Fruit fly (Drosophila melanogaster) whole organism, embryonic: ENCODE data around the gene CG12147.

ENCODE experiments used
- Abd-B ChIP-seq: fragments of 200-800 bp; sonication (Bioruptor generic); optimal IDR thresholded peaks from 2 replicates; lab custom pipeline; 2018; ENCODE audit warnings: missing biosample characterization, mild to moderate bottlenecking, missing genetic modification characterization, moderate library complexity
- CG11085 ChIP-seq: fragments of 200-800 bp; sonication (Bioruptor generic); IDR thresholded peaks from 2 replicates; pipeline ENCODE4 v1.3.6; 2022; ENCODE audit warnings: missing biosample characterization, missing genetic modification characterization
- CG12299 ChIP-seq: fragments of 200-800 bp; sonication (Bioruptor generic); optimal IDR thresholded peaks from 2 replicates; lab custom pipeline; 2018; ENCODE audit warnings: missing biosample characterization, mild to moderate bottlenecking, missing genetic modification characterization
- CG15479 ChIP-seq: fragments of 200-800 bp; sonication (Bioruptor generic); optimal IDR thresholded peaks from 3 replicates; lab custom pipeline; 2019; ENCODE audit warnings: missing biosample characterization, mild to moderate bottlenecking, missing genetic modification characterization, moderate library complexity
- CG16779 ChIP-seq: fragments of 200-800 bp; sonication (Bioruptor generic); IDR thresholded peaks from 2 replicates; pipeline ENCODE4 v1.3.6; 2022; ENCODE audit warnings: missing biosample characterization, missing genetic modification characterization
- CG18262 ChIP-seq: fragments of 200-800 bp; optimal IDR thresholded peaks from 3 replicates; lab custom pipeline; 2019; ENCODE audit warnings: missing biosample characterization, mild to moderate bottlenecking, missing genetic modification characterization, moderate library complexity
- CG18764 ChIP-seq: fragments of 200-800 bp; sonication (Bioruptor generic); optimal IDR thresholded peaks from 3 replicates; lab custom pipeline; 2016; ENCODE audit warnings: missing biosample characterization, missing genetic modification characterization
- CG30431 ChIP-seq: fragments of 200-800 bp; sonication (Bioruptor generic); optimal IDR thresholded peaks from 2 replicates; lab custom pipeline; 2017; ENCODE audit warnings: missing biosample characterization, missing genetic modification characterization
- CG33213 ChIP-seq: fragments of 200-800 bp; sonication (Bioruptor generic); optimal IDR thresholded peaks from 3 replicates; lab custom pipeline; 2016; ENCODE audit warnings: missing biosample characterization, missing genetic modification characterization
- CG8281 ChIP-seq: fragments of 200-800 bp; sonication (Bioruptor generic); optimal IDR thresholded peaks from 2 replicates; lab custom pipeline; 2018; ENCODE audit warnings: missing biosample characterization, mild to moderate bottlenecking, missing genetic modification characterization, moderate library complexity
- CG9817 ChIP-seq: fragments of 200-800 bp; sonication (Bioruptor generic); optimal IDR thresholded peaks from 2 replicates; lab custom pipeline; 2018; ENCODE audit warnings: missing biosample characterization, mild to moderate bottlenecking, missing genetic modification characterization, moderate library complexity
- Dbx ChIP-seq: fragments of 200-800 bp; sonication (Bioruptor generic); IDR thresholded peaks from 3 replicates; pipeline ENCODE4 v1.3.6; 2022; ENCODE audit warnings: missing biosample characterization, missing genetic modification characterization
- Dfd ChIP-seq, 2 experiments: fragments of >200 bp; optimal IDR thresholded peaks; 2 replicates each; lab custom pipeline; 2017; ENCODE audit warnings: missing biosample characterization in 2 of 2, missing genetic modification characterization in 2 of 2
- Dll ChIP-seq: fragments of 200-800 bp; sonication (Bioruptor generic); IDR thresholded peaks from 4 replicates; pipeline ENCODE4 v1.3.6; 2022; ENCODE audit warnings: missing biosample characterization, missing genetic modification characterization; ENCODE audit not compliant: partially characterized antibody
- HLH54F ChIP-seq: fragments of 200-800 bp; sonication (Bioruptor generic); optimal IDR thresholded peaks from 3 replicates; lab custom pipeline; 2016; ENCODE audit warnings: missing biosample characterization, missing genetic modification characterization
- HmgD ChIP-seq: fragments of 200-800 bp; sonication (Bioruptor generic); optimal IDR thresholded peaks from 3 replicates; lab custom pipeline; 2016; ENCODE audit warnings: missing biosample characterization, missing genetic modification characterization
- Hmr ChIP-seq: fragments of 200-800 bp; sonication (Bioruptor generic); optimal IDR thresholded peaks from 3 replicates; lab custom pipeline; 2017; ENCODE audit warnings: mild to moderate bottlenecking, missing biosample characterization, missing genetic modification reagents, missing genetic modification characterization
- Jarid2 ChIP-seq: fragments of 200-800 bp; sonication (Bioruptor generic); optimal IDR thresholded peaks from 3 replicates; lab custom pipeline; 2017; ENCODE audit warnings: mild to moderate bottlenecking, missing biosample characterization, missing genetic modification reagents, missing genetic modification characterization
- MBD-R2 ChIP-seq: fragments of 200-800 bp; sonication (Bioruptor generic); IDR thresholded peaks from 2 replicates; pipeline ENCODE4 v1.3.6; 2022; ENCODE audit warnings: missing biosample characterization, missing genetic modification characterization
- NC2α ChIP-seq: fragments of 200-800 bp; sonication (Bioruptor generic); optimal IDR thresholded peaks from 2 replicates; lab custom pipeline; 2016; ENCODE audit warnings: missing biosample characterization, missing genetic modification characterization
- NK7.1 ChIP-seq: fragments of 200-800 bp; sonication (Bioruptor generic); optimal IDR thresholded peaks from 3 replicates; lab custom pipeline; 2016; ENCODE audit warnings: missing biosample characterization, missing genetic modification characterization
- NfI ChIP-seq: fragments of 200-800 bp; sonication (Bioruptor generic); optimal IDR thresholded peaks from 3 replicates; lab custom pipeline; 2018; ENCODE audit warnings: missing biosample characterization, mild to moderate bottlenecking, missing genetic modification characterization, moderate library complexity
- Rx ChIP-seq: fragments of 200-800 bp; sonication (Bioruptor generic); IDR thresholded peaks from 2 replicates; pipeline ENCODE4 v1.3.6; 2022; ENCODE audit warnings: missing biosample characterization, missing genetic modification characterization
- Scr ChIP-seq: fragments of 200-800 bp; sonication (Bioruptor generic); IDR thresholded peaks from 2 replicates; pipeline ENCODE4 v1.3.6; 2022; ENCODE audit warnings: missing biosample characterization, missing genetic modification characterization; ENCODE audit not compliant: partially characterized antibody
- amos ChIP-seq: fragments of 200-800 bp; sonication (Bioruptor generic); IDR thresholded peaks from 2 replicates; pipeline ENCODE4 v1.3.6; 2022; ENCODE audit warnings: missing biosample characterization, missing genetic modification characterization; ENCODE audit not compliant: partially characterized antibody
- bsh ChIP-seq, 2 experiments: fragments of 200-800 bp; sonication (Bioruptor generic); optimal IDR thresholded peaks; 2 replicates each; lab custom pipeline; 2017 to 2018; ENCODE audit warnings: mild to moderate bottlenecking in 2 of 2, missing biosample characterization in 2 of 2, missing genetic modification characterization in 2 of 2, moderate library complexity in 1 of 2
- cad ChIP-seq: fragments of >200 bp; optimal IDR thresholded peaks from 2 replicates; lab custom pipeline; 2017; ENCODE audit warnings: missing biosample characterization, missing genetic modification characterization
- cato ChIP-seq: fragments of 200-800 bp; sonication (Bioruptor generic); optimal IDR thresholded peaks from 2 replicates; lab custom pipeline; 2016; ENCODE audit warnings: missing biosample characterization, missing genetic modification characterization, borderline replicate concordance
- dm ChIP-seq: fragments of 200-800 bp; sonication (Bioruptor generic); optimal IDR thresholded peaks from 3 replicates; lab custom pipeline; 2016; ENCODE audit warnings: missing biosample characterization, missing genetic modification characterization
- dysf ChIP-seq: fragments of 200-800 bp; sonication (Bioruptor generic); IDR thresholded peaks from 3 replicates; pipeline ENCODE4 v1.3.6; 2022; ENCODE audit warnings: missing biosample characterization, missing genetic modification characterization
- ewg ChIP-seq: fragments of 200-800 bp; sonication (Bioruptor generic); optimal IDR thresholded peaks from 3 replicates; lab custom pipeline; 2017; ENCODE audit warnings: mild to moderate bottlenecking, missing biosample characterization, missing genetic modification reagents, missing genetic modification characterization
- hth ChIP-seq: fragments of >200 bp; optimal IDR thresholded peaks from 2 replicates; lab custom pipeline; 2017; ENCODE audit warnings: inconsistent platforms
- ken ChIP-seq: fragments of 200-800 bp; sonication (Bioruptor generic); IDR thresholded peaks from 3 replicates; pipeline ENCODE4 v1.3.6; 2022; ENCODE audit warnings: missing biosample characterization, missing genetic modification characterization
- knrl ChIP-seq: fragments of 200-800 bp; sonication (Bioruptor generic); IDR thresholded peaks from 3 replicates; pipeline ENCODE4 v1.3.6; 2022; ENCODE audit warnings: missing biosample characterization, missing genetic modification characterization; ENCODE audit not compliant: partially characterized antibody
- lmd ChIP-seq: fragments of 200-800 bp; sonication (Bioruptor generic); IDR thresholded peaks from 2 replicates; pipeline ENCODE4 v1.3.6; 2022; ENCODE audit warnings: missing biosample characterization, missing genetic modification characterization
- lov ChIP-seq, 2 experiments: fragments of 200-800 bp in 1 of 2; fragments of >200 bp in 1 of 2; sonication (Bioruptor generic) in 1 of 2; IDR thresholded peaks in 1 of 2; optimal IDR thresholded peaks in 1 of 2; 2 replicates in 1 of 2; 3 replicates in 1 of 2; pipeline versions ENCODE4 v1.3.6 to Lab custom; 2017 to 2022; ENCODE audit warnings: missing biosample characterization in 1 of 2, missing genetic modification characterization in 1 of 2
- nom ChIP-seq: fragments of 200-800 bp; sonication (Bioruptor generic); optimal IDR thresholded peaks from 2 replicates; lab custom pipeline; 2017; ENCODE audit warnings: missing biosample characterization, missing genetic modification characterization, mild to moderate bottlenecking, moderate library complexity, missing genetic modification reagents
- odd ChIP-seq: fragments of 200-800 bp; sonication (Bioruptor generic); optimal IDR thresholded peaks from 2 replicates; lab custom pipeline; 2017; ENCODE audit warnings: missing biosample characterization, mild to moderate bottlenecking, missing genetic modification characterization
- sens ChIP-seq: fragments of 200-800 bp; sonication (Bioruptor generic); peaks from one replicate; lab custom pipeline; 2016; ENCODE audit warnings: missing biosample characterization, missing genetic modification characterization
- slou ChIP-seq: fragments of 200-800 bp; sonication (Bioruptor generic); optimal IDR thresholded peaks from 3 replicates; lab custom pipeline; 2016; ENCODE audit warnings: missing biosample characterization, missing genetic modification characterization
- slp2 ChIP-seq: fragments of 200-800 bp; sonication (Bioruptor generic); optimal IDR thresholded peaks from 2 replicates; lab custom pipeline; 2016; ENCODE audit warnings: missing biosample characterization, missing genetic modification characterization
- stwl ChIP-seq: fragments of 200-800 bp; sonication (Bioruptor generic); optimal IDR thresholded peaks from 3 replicates; lab custom pipeline; 2018; ENCODE audit warnings: missing biosample characterization, mild to moderate bottlenecking, missing genetic modification characterization, moderate library complexity
- unc-4 ChIP-seq: fragments of 200-800 bp; sonication (Bioruptor generic); IDR thresholded peaks from 2 replicates; pipeline ENCODE4 v1.3.6; 2022; ENCODE audit warnings: missing biosample characterization, missing genetic modification characterization; ENCODE audit not compliant: partially characterized antibody
- zen2 ChIP-seq: fragments of 200-800 bp; sonication (Bioruptor generic); IDR thresholded peaks from 3 replicates; pipeline ENCODE4 v1.3.6; 2022; ENCODE audit warnings: missing biosample characterization, missing genetic modification characterization; ENCODE audit not compliant: partially characterized antibody

The CG12147 gene

DNA sequence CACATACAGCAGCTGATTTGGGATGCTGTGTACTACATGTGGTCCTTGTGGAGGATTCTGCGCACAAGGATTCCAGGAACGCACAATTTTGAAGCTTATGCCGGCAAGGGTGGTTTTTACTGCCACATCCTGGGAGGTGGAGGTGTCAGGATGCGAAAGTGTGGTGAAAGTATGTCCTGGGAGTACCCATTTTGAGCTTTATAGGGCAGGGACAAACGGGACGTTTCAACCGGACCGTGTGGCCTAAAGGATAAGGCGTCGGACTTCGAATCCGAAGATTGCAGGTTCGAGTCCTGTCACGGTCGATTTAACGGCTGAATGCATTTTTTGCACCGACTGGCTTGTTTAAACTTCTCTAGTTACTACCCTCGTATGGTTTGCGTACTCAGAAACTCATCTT, 39.1 kb downstream of the CG12147 start (continued):
- peak; percentile 81 for TF ChIP-seq ewg
- no peak for TF ChIP-seq CG18764
- TF ChIP-seq CG12299 (tag; lab: Kevin White, UChicago), result no peak
- no peak for TF ChIP-seq Scr (GFP tag; lab: Robert Waterston, UW)
- no peak for TF ChIP-seq NC2α (GFP tag; lab: Kevin White, UChicago)
- TF ChIP-seq amos (GFP tag; lab: Robert Waterston, UW), result peak; percentile 31; the same call in 1 of the 2 replicates
- 0 out of 3 replicates have a peak, but pooled peaks have one; percentile 15 for TF ChIP-seq knrl (GFP tag; lab: Robert Waterston, UW)
- no peak for TF ChIP-seq ken (GFP tag; lab: Robert Waterston, UW)
- no peak for TF ChIP-seq dysf (GFP tag; lab: Robert Waterston, UW)
- TF ChIP-seq HmgD (GFP tag; lab: Kevin White, UChicago), result no peak
- TF ChIP-seq NK7.1 (GFP tag; lab: Kevin White, UChicago), result no peak
- no peak for TF ChIP-seq bsh (GFP tag; optimal IDR thresholded peaks at IDR 0.05; lab: Kevin White, UChicago)
- TF ChIP-seq dm, result no peak
- TF ChIP-seq NfI, result no peak
- TF ChIP-seq CG18262 (tag; lab: Kevin White, UChicago), result no peak
- TF ChIP-seq Dfd (GFP tag; optimal IDR thresholded peaks at IDR 0.05; lab: Kevin White, UChicago), result no peak
- no peak for TF ChIP-seq lov (optimal IDR thresholded peaks at IDR 0.05; lab: Kevin White, UChicago)
- no peak for TF ChIP-seq lov (GFP tag; IDR thresholded peaks at IDR 0.05; lab: Robert Waterston, UW)
- TF ChIP-seq Abd-B (GFP tag; lab: Kevin White, UChicago), result no peak
- no peak for TF ChIP-seq CG9817 (tag; lab: Kevin White, UChicago)
- TF ChIP-seq cad (GFP tag; lab: Kevin White, UChicago), result no peak
- no peak for TF ChIP-seq Dbx (GFP tag; lab: Robert Waterston, UW)
- no peak for TF ChIP-seq HLH54F (GFP tag; lab: Kevin White, UChicago)
- TF ChIP-seq odd (GFP tag; lab: Kevin White, UChicago), result no peak
- no peak for TF ChIP-seq slp2 (GFP tag; lab: Kevin White, UChicago)
- TF ChIP-seq unc-4, result 0 out of 2 replicates have a peak, but pooled peaks have one; percentile 36
- no peak for TF ChIP-seq MBD-R2
- TF ChIP-seq CG15479 (GFP tag; lab: Kevin White, UChicago), result no peak
- no peak for TF ChIP-seq CG16779 (GFP tag; lab: Robert Waterston, UW)
- TF ChIP-seq CG30431 (GFP tag; lab: Kevin White, UChicago), result no peak
- no peak for TF ChIP-seq CG11085 (GFP tag; lab: Robert Waterston, UW)
- no peak for TF ChIP-seq stwl (tag; lab: Kevin White, UChicago)
- TF ChIP-seq Hmr (GFP tag; lab: Kevin White, UChicago), result no peak
- no peak for TF ChIP-seq Dll (GFP tag; lab: Robert Waterston, UW)
- no peak for TF ChIP-seq CG8281 (tag; lab: Kevin White, UChicago)
- no peak for TF ChIP-seq hth (lab: Kevin White, UChicago)

- peak; percentile 20 for TF ChIP-seq sens (GFP tag; lab: Kevin White, UChicago)
- no peak for TF ChIP-seq Jarid2
- TF ChIP-seq Dbx (GFP tag; lab: Robert Waterston, UW), result no peak
- TF ChIP-seq NfI, result no peak
Observed at dm6 chr3R:5387564-5387963, 39.5 kb downstream of the CG12147 start, which contains the start of gene CG14668. TSS of gene CG14668 (minus strand) at chr3R:5387664.

DNA sequence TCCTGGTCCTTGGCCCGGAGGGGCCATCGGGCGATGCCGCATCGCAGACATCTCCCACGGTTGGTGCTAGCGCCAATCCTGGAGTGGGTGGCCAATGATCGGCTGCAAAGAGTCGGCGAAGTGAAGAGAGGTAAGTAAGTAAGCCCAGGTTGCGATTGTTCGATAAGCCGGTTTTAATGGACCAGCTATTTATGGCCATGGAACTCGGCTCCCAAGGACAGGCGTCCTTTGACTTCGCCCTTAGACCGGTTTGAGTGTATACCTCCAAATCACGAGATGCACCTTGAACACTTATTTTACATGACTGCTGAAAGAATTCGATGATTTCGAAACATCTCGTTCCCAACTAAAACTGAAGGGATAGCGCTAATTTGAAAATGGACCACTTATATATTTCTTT, 41.3 kb downstream of the CG12147 start:
- TF ChIP-seq cato (GFP tag; lab: Kevin White, UChicago) (no peak), slou (GFP tag; lab: Kevin White, UChicago) (no peak), nom (GFP tag; lab: Kevin White, UChicago) (peak; percentile 8), zen2 (GFP tag; lab: Robert Waterston, UW) (0 out of 3 replicates have a peak, but pooled peaks have one; percentile 15), CG33213 (GFP tag; lab: Kevin White, UChicago) (no peak), lmd (no peak), Rx (GFP tag; lab: Robert Waterston, UW) (0 out of 2 replicates have a peak, but pooled peaks have one; percentile 10)
- TF ChIP-seq, all 482 proteins: peak for 3
